Fruit fly (Drosophila melanogaster) whole organism, embryonic: Measurements from ENCODE around the gene NELF-B.

Source experiments
- Antp ChIP-seq: fragments of 200-800 bp; sonication (Bioruptor generic); optimal IDR thresholded peaks from 3 replicates; lab custom pipeline; 2016; ENCODE audit warnings: missing biosample characterization, missing genetic modification characterization
- CG10654 ChIP-seq: fragments of 200-800 bp; sonication (Bioruptor generic); optimal IDR thresholded peaks from 2 replicates; lab custom pipeline; 2016; ENCODE audit warnings: missing biosample characterization, missing genetic modification characterization
- CG11504 ChIP-seq: fragments of 200-800 bp; sonication (Bioruptor generic); optimal IDR thresholded peaks from 3 replicates; lab custom pipeline; 2019; ENCODE audit warnings: missing biosample characterization, mild to moderate bottlenecking, missing genetic modification characterization, moderate library complexity
- CG12104 ChIP-seq: fragments of 200-800 bp; sonication (Bioruptor generic); optimal IDR thresholded peaks from 3 replicates; lab custom pipeline; 2016; ENCODE audit warnings: missing biosample characterization, missing genetic modification characterization
- CG13424 ChIP-seq: fragments of 200-800 bp; sonication (Bioruptor generic); optimal IDR thresholded peaks from 2 replicates; lab custom pipeline; 2019; ENCODE audit warnings: missing biosample characterization, mild to moderate bottlenecking, missing genetic modification characterization, moderate library complexity
- CG14860 ChIP-seq: fragments of 200-800 bp; sonication (Bioruptor generic); IDR thresholded peaks from 3 replicates; pipeline ENCODE4 v1.3.6; 2022; ENCODE audit warnings: missing biosample characterization, missing genetic modification characterization; ENCODE audit not compliant: partially characterized antibody
- CG15479 ChIP-seq: fragments of 200-800 bp; sonication (Bioruptor generic); optimal IDR thresholded peaks from 3 replicates; lab custom pipeline; 2019; ENCODE audit warnings: missing biosample characterization, mild to moderate bottlenecking, missing genetic modification characterization, moderate library complexity
- CG16815 ChIP-seq: fragments of 200-800 bp; sonication (Bioruptor generic); optimal IDR thresholded peaks from 3 replicates; lab custom pipeline; 2017; ENCODE audit warnings: missing biosample characterization, mild to moderate bottlenecking, missing genetic modification characterization
- CG17361 ChIP-seq: fragments of 200-800 bp; sonication (Bioruptor generic); IDR thresholded peaks from 3 replicates; pipeline ENCODE4 v1.3.6; 2022; ENCODE audit warnings: missing biosample characterization, missing genetic modification characterization
- CG17385 ChIP-seq: fragments of 200-800 bp; sonication (Bioruptor generic); optimal IDR thresholded peaks from 3 replicates; lab custom pipeline; 2018; ENCODE audit warnings: missing biosample characterization, mild to moderate bottlenecking, missing genetic modification characterization
- CG18262 ChIP-seq: fragments of 200-800 bp; optimal IDR thresholded peaks from 3 replicates; lab custom pipeline; 2019; ENCODE audit warnings: missing biosample characterization, mild to moderate bottlenecking, missing genetic modification characterization, moderate library complexity
- CG18619 ChIP-seq: fragments of 200-800 bp; sonication (Bioruptor generic); optimal IDR thresholded peaks from 3 replicates; lab custom pipeline; 2017; ENCODE audit warnings: missing biosample characterization, mild to moderate bottlenecking, missing genetic modification characterization
- CG2875 ChIP-seq: fragments of 200-800 bp; sonication (Bioruptor generic); optimal IDR thresholded peaks from 2 replicates; lab custom pipeline; 2017; ENCODE audit warnings: missing biosample characterization, mild to moderate bottlenecking, missing genetic modification characterization, missing genetic modification reagents
- CG34224 ChIP-seq: fragments of 200-800 bp; sonication (Bioruptor generic); IDR thresholded peaks from 3 replicates; pipeline ENCODE4 v1.3.6; 2022; ENCODE audit warnings: missing biosample characterization, missing genetic modification characterization; ENCODE audit not compliant: partially characterized antibody
- CG5245 ChIP-seq: fragments of 200-800 bp; sonication (Bioruptor generic); optimal IDR thresholded peaks from 3 replicates; lab custom pipeline; 2016; ENCODE audit warnings: missing biosample characterization, missing genetic modification characterization
- CG8089 ChIP-seq: fragments of 200-800 bp; sonication (Bioruptor generic); optimal IDR thresholded peaks from 3 replicates; lab custom pipeline; 2016; ENCODE audit warnings: missing biosample characterization, missing genetic modification characterization
- CG9932 ChIP-seq: fragments of 200-800 bp; sonication (Bioruptor generic); IDR thresholded peaks from 2 replicates; pipeline ENCODE4 v1.3.6; 2022; ENCODE audit warnings: missing biosample characterization, missing genetic modification characterization
- D19B ChIP-seq: fragments of 200-800 bp; sonication (Bioruptor generic); optimal IDR thresholded peaks from 2 replicates; lab custom pipeline; 2017; ENCODE audit warnings: missing biosample characterization, mild to moderate bottlenecking, missing genetic modification characterization
- E2f2 ChIP-seq: fragments of 200-800 bp; sonication (Bioruptor generic); IDR thresholded peaks from 2 replicates; pipeline ENCODE4 v1.3.6; 2022; ENCODE audit warnings: missing biosample characterization, missing genetic modification characterization
- Fer3 ChIP-seq: fragments of 200-800 bp; sonication (Bioruptor generic); optimal IDR thresholded peaks from 2 replicates; lab custom pipeline; 2018; ENCODE audit warnings: missing biosample characterization, mild to moderate bottlenecking, missing genetic modification characterization, moderate library complexity
- Gsc ChIP-seq: fragments of 200-800 bp; sonication (Bioruptor generic); IDR thresholded peaks from 2 replicates; pipeline ENCODE4 v1.3.6; 2022; ENCODE audit warnings: missing biosample characterization, missing genetic modification characterization
- H15 ChIP-seq: fragments of 200-800 bp; sonication (Bioruptor generic); IDR thresholded peaks from 3 replicates; pipeline ENCODE4 v1.3.6; 2022; ENCODE audit warnings: missing biosample characterization, missing genetic modification characterization
- Hr39 ChIP-seq: fragments of >200 bp; optimal IDR thresholded peaks from 2 replicates; lab custom pipeline; 2017
- Lpt ChIP-seq: fragments of >200 bp; optimal IDR thresholded peaks from 2 replicates; lab custom pipeline; 2018; ENCODE audit warnings: missing biosample characterization, missing genetic modification characterization
- NC2β ChIP-seq: fragments of 200-800 bp; sonication (Bioruptor generic); optimal IDR thresholded peaks from 2 replicates; lab custom pipeline; 2016; ENCODE audit warnings: missing biosample characterization, missing genetic modification characterization
- NFAT ChIP-seq: fragments of 200-800 bp; sonication (Bioruptor generic); IDR thresholded peaks from 2 replicates; pipeline ENCODE4 v1.3.6; 2022; ENCODE audit warnings: missing biosample characterization, missing genetic modification characterization
- Neu2 ChIP-seq: fragments of 200-800 bp; sonication (Bioruptor generic); optimal IDR thresholded peaks from 3 replicates; lab custom pipeline; 2016; ENCODE audit warnings: missing biosample characterization, missing genetic modification characterization, borderline replicate concordance
- Sry-β ChIP-seq: fragments of 200-800 bp; sonication (Bioruptor generic); optimal IDR thresholded peaks from 2 replicates; lab custom pipeline; 2018; ENCODE audit warnings: missing biosample characterization, mild to moderate bottlenecking, missing genetic modification characterization, moderate library complexity
- ara ChIP-seq: fragments of 200-800 bp; sonication (Bioruptor generic); IDR thresholded peaks from 2 replicates; pipeline ENCODE4 v1.3.6; 2022; ENCODE audit warnings: missing biosample characterization, missing genetic modification characterization
- caup ChIP-seq: fragments of 200-800 bp; sonication (Bioruptor generic); optimal IDR thresholded peaks from 3 replicates; lab custom pipeline; 2017; ENCODE audit warnings: missing biosample characterization, mild to moderate bottlenecking, missing genetic modification characterization, moderate library complexity; ENCODE audit not compliant: severe bottlenecking
- exex ChIP-seq: fragments of 200-800 bp; sonication (Bioruptor generic); optimal IDR thresholded peaks from 4 replicates; lab custom pipeline; 2018; ENCODE audit warnings: missing biosample characterization, mild to moderate bottlenecking, missing genetic modification characterization, moderate library complexity
- fd3F ChIP-seq: fragments of 200-800 bp; sonication (Bioruptor generic); optimal IDR thresholded peaks from 2 replicates; lab custom pipeline; 2018; ENCODE audit warnings: missing biosample characterization, mild to moderate bottlenecking, missing genetic modification characterization, moderate library complexity
- gt ChIP-seq: fragments of 200-800 bp; sonication (Bioruptor generic); IDR thresholded peaks from 2 replicates; pipeline ENCODE4 v1.3.6; 2022; ENCODE audit warnings: missing biosample characterization, missing genetic modification characterization
- inv ChIP-seq: fragments of 200-800 bp; sonication (Bioruptor generic); IDR thresholded peaks from 2 replicates; pipeline ENCODE4 v1.3.6; 2022; ENCODE audit warnings: missing biosample characterization, missing genetic modification characterization; ENCODE audit not compliant: partially characterized antibody
- jigr1 ChIP-seq: fragments of 200-800 bp; sonication (Bioruptor generic); IDR thresholded peaks from 3 replicates; pipeline ENCODE4 v1.3.6; 2022; ENCODE audit warnings: missing biosample characterization, missing genetic modification characterization
- ken ChIP-seq: fragments of 200-800 bp; sonication (Bioruptor generic); IDR thresholded peaks from 3 replicates; pipeline ENCODE4 v1.3.6; 2022; ENCODE audit warnings: missing biosample characterization, missing genetic modification characterization
- kni ChIP-seq: fragments of 200-800 bp; sonication (Bioruptor generic); optimal IDR thresholded peaks from 3 replicates; lab custom pipeline; 2017; ENCODE audit warnings: mild to moderate bottlenecking, missing biosample characterization, missing genetic modification reagents, missing genetic modification characterization
- knrl ChIP-seq: fragments of 200-800 bp; sonication (Bioruptor generic); IDR thresholded peaks from 3 replicates; pipeline ENCODE4 v1.3.6; 2022; ENCODE audit warnings: missing biosample characterization, missing genetic modification characterization; ENCODE audit not compliant: partially characterized antibody
- luna ChIP-seq: fragments of 200-800 bp; sonication (Bioruptor generic); optimal IDR thresholded peaks from 2 replicates; lab custom pipeline; 2016; ENCODE audit warnings: missing biosample characterization, missing genetic modification characterization
- nerfin-2 ChIP-seq: fragments of 200-800 bp; sonication (Bioruptor generic); IDR thresholded peaks from 2 replicates; pipeline ENCODE4 v1.3.6; 2022; ENCODE audit warnings: missing biosample characterization, missing genetic modification characterization; ENCODE audit not compliant: partially characterized antibody
- pb ChIP-seq: fragments of 200-800 bp; sonication (Bioruptor generic); optimal IDR thresholded peaks from 3 replicates; lab custom pipeline; 2016; ENCODE audit warnings: missing biosample characterization, missing genetic modification characterization
- peb ChIP-seq: fragments of 200-800 bp; sonication (Bioruptor generic); IDR thresholded peaks from 2 replicates; pipeline ENCODE4 v1.3.6; 2022; ENCODE audit warnings: missing biosample characterization, missing genetic modification characterization
- phol ChIP-seq: fragments of 200-800 bp; sonication (Bioruptor generic); optimal IDR thresholded peaks from 3 replicates; lab custom pipeline; 2018; ENCODE audit warnings: missing biosample characterization, mild to moderate bottlenecking, missing genetic modification characterization, moderate library complexity
- run ChIP-seq: fragments of 200-800 bp; sonication (Bioruptor generic); optimal IDR thresholded peaks from 3 replicates; lab custom pipeline; 2018; ENCODE audit warnings: missing biosample characterization, mild to moderate bottlenecking, missing genetic modification characterization
- slp2 ChIP-seq: fragments of 200-800 bp; sonication (Bioruptor generic); optimal IDR thresholded peaks from 2 replicates; lab custom pipeline; 2016; ENCODE audit warnings: missing biosample characterization, missing genetic modification characterization
- tgo ChIP-seq: fragments of 200-800 bp; sonication (Bioruptor generic); IDR thresholded peaks from 3 replicates; pipeline ENCODE4 v1.3.6; 2022; ENCODE audit warnings: missing biosample characterization, missing genetic modification characterization
- trh ChIP-seq: fragments of 200-800 bp; sonication (Bioruptor generic); optimal IDR thresholded peaks from 2 replicates; lab custom pipeline; 2016; ENCODE audit warnings: missing biosample characterization, missing genetic modification characterization
- zf30C ChIP-seq: fragments of 200-800 bp; sonication (Bioruptor generic); optimal IDR thresholded peaks from 3 replicates; lab custom pipeline; 2018; ENCODE audit warnings: missing biosample characterization, mild to moderate bottlenecking, missing genetic modification characterization

The NELF-B gene

dm6 chrX:7715433-7715832 lies 12.7 kb downstream of the NELF-B start (continued):
- TF ChIP-seq CG11504 (tag; lab: Kevin White, UChicago) (peak; percentile 11), D19B (GFP tag; lab: Kevin White, UChicago) (peak; percentile 56), pb (GFP tag; lab: Kevin White, UChicago) (no peak)
- TF ChIP-seq, all 482 proteins: peak for 12

DNA sequence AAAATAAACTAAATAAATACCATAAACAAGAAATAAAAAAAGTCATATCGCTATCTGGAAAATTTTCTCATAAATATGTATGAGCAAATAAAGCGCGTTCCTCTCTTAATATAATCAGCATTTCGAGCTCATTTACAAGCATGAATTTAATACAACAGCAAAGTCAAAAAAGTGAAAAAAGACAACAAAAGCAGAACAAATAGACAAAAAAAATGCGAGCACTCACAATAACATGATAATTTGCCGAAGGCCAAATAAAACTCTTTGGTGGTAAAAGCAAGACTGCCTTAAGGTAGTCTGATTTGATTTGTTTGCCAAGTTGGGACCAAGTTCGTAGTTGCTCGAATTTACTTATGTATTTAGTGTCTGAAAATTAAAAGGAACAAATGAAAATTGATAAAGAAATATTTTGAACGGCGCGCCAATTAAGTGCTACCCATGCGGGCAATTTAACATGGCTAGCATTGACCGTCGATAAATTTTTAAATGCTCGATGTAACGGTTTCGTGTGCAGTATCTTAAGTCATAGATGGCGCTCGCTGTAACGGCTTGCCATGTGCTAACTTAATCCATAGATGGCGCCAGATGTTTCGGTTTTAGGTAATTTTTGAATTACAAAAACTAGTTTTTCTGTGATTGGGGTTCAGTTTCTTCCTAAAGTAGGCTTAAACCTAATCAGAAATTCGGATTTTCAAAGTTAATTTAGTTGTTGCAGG lies 17.6 kb downstream of the NELF-B start:
- TF ChIP-seq exex (tag; lab: Kevin White, UChicago) (no peak), knrl (peak; percentile 32; the same call in 1 of the 3 replicates), CG9932 (peak; percentile 56), trh (GFP tag; lab: Kevin White, UChicago) (no peak), CG34224 (GFP tag; lab: Robert Waterston, UW) (peak; percentile 38; the same call in 1 of the 3 replicates), fd3F (GFP tag; lab: Kevin White, UChicago) (no peak), ara (no peak), CG18262 (peak; percentile 1), phol (tag; lab: Kevin White, UChicago) (peak; percentile 87), kni (GFP tag; lab: Kevin White, UChicago) (no peak), NC2β (no peak), run (tag; lab: Kevin White, UChicago) (no peak), Sry-β (GFP tag; lab: Kevin White, UChicago) (no peak), CG15479 (GFP tag; lab: Kevin White, UChicago) (no peak), Gsc (GFP tag; lab: Robert Waterston, UW) (no peak), slp2 (GFP tag; lab: Kevin White, UChicago) (peak; percentile 28), CG12104 (GFP tag; lab: Kevin White, UChicago) (no peak), jigr1 (no peak), Neu2 (no peak), CG17361 (0 out of 3 replicates have a peak, but pooled peaks have one; percentile 13), CG2875 (GFP tag; lab: Kevin White, UChicago) (no peak), CG10654 (GFP tag; lab: Kevin White, UChicago) (no peak), Lpt (GFP tag; lab: Kevin White, UChicago) (no peak), luna (GFP tag; lab: Kevin White, UChicago) (no peak), tgo (no peak), CG18619 (no peak), E2f2 (peak; percentile 95), CG16815 (no peak), nerfin-2 (GFP tag; lab: Robert Waterston, UW) (no peak), CG17385 (GFP tag; lab: Kevin White, UChicago) (no peak), ken (GFP tag; lab: Robert Waterston, UW) (peak; percentile 46; the same call in 1 of the 3 replicates), NFAT (GFP tag; lab: Robert Waterston, UW) (peak; percentile 74), Hr39 (lab: Kevin White, UChicago) (no peak), CG13424 (tag; lab: Kevin White, UChicago) (no peak), peb (GFP tag; lab: Robert Waterston, UW) (no peak), caup (GFP tag; lab: Kevin White, UChicago) (no peak), CG14860 (GFP tag; lab: Robert Waterston, UW) (no peak), Antp (peak; percentile 44), zf30C (GFP tag; lab: Kevin White, UChicago) (peak; percentile 14), H15 (no peak), Fer3 (peak; percentile 14), inv (GFP tag; lab: Robert Waterston, UW) (no peak), gt (GFP tag; lab: Robert Waterston, UW) (no peak), CG5245 (GFP tag; lab: Kevin White, UChicago) (peak; percentile 39), CG8089 (GFP tag; lab: Kevin White, UChicago) (no peak)
